Worm (Caenorhabditis elegans) whole organism, L1 larva: ENCODE measurements around the gene C35B1.2.

Experiments
- C16A3.4 ChIP-seq: fragments of 150-350 bp; optimal IDR thresholded peaks from 2 replicates; lab custom pipeline; 2014; ENCODE audit warnings: missing biosample characterization, missing genetic modification characterization
- F16B12.6 ChIP-seq: fragments of 150-350 bp; optimal IDR thresholded peaks from 2 replicates; lab custom pipeline; 2014; ENCODE audit warnings: missing biosample characterization, missing genetic modification characterization
- Y116A8C.19 ChIP-seq: sonication (generic microtip); optimal IDR thresholded peaks from 2 replicates; lab custom pipeline; 2016; ENCODE audit warnings: missing compliant biosample characterization, missing genetic modification characterization, borderline replicate concordance
- aha-1 ChIP-seq: fragments of 150-350 bp; optimal IDR thresholded peaks from 2 replicates; lab custom pipeline; 2014; ENCODE audit warnings: missing biosample characterization, missing genetic modification characterization
- ama-1 ChIP-seq: fragments of 150-350 bp; optimal IDR thresholded peaks from 2 replicates; lab custom pipeline; 2014
- blmp-1 ChIP-seq: fragments of 150-350 bp; optimal IDR thresholded peaks from 2 replicates; lab custom pipeline; 2014; ENCODE audit warnings: missing biosample characterization, missing genetic modification characterization
- ceh-90 ChIP-seq: sonication (generic microtip); optimal IDR thresholded peaks from 2 replicates; lab custom pipeline; 2016; ENCODE audit warnings: missing genetic modification characterization, missing compliant biosample characterization
- efl-1 ChIP-seq, 4 experiments: fragments of 150-350 bp; optimal IDR thresholded peaks in 3 of 4; peaks in 1 of 4; 1 replicate in 1 of 4; 2 replicates in 3 of 4; lab custom pipeline; 2014; ENCODE audit warnings: missing biosample characterization in 2 of 4, missing genetic modification characterization in 2 of 4, missing genetic modification reagents in 2 of 4
- egl-27 ChIP-seq, 2 experiments: fragments of 150-350 bp in 1 of 2; sonication (generic microtip); optimal IDR thresholded peaks; 3 replicates each; lab custom pipeline; 2017 to 2018; ENCODE audit warnings: missing biosample characterization in 2 of 2, missing genetic modification characterization in 2 of 2, missing genetic modification reagents in 2 of 2
- ets-5 ChIP-seq: fragments of 200-800 bp; sonication (Bioruptor generic); IDR thresholded peaks from 2 replicates; pipeline ENCODE4 v1.3.6; 2022; ENCODE audit warnings: missing genetic modification characterization, missing compliant biosample characterization
- fos-1 ChIP-seq: fragments of 150-350 bp; optimal IDR thresholded peaks from 2 replicates; lab custom pipeline; 2014; ENCODE audit warnings: missing biosample characterization, missing genetic modification characterization
- hpl-2 ChIP-seq: fragments of 150-350 bp; optimal IDR thresholded peaks from 2 replicates; lab custom pipeline; 2014; ENCODE audit warnings: missing biosample characterization, missing genetic modification reagents, missing genetic modification characterization
- isw-1 ChIP-seq: fragments of 200-800 bp; sonication (Bioruptor generic); IDR thresholded peaks from 2 replicates; pipeline ENCODE4 v1.3.6; 2022; ENCODE audit warnings: missing genetic modification characterization, missing compliant biosample characterization
- lin-14 ChIP-seq: fragments of 200-800 bp; sonication (Bioruptor generic); optimal IDR thresholded peaks from 2 replicates; lab custom pipeline; 2018; ENCODE audit warnings: mild to moderate bottlenecking, missing genetic modification characterization, moderate library complexity, missing compliant biosample characterization
- lin-15B ChIP-seq: fragments of 150-350 bp; sonication (generic microtip); optimal IDR thresholded peaks from 3 replicates; lab custom pipeline; 2014; ENCODE audit warnings: missing biosample characterization, missing genetic modification characterization
- lin-39 ChIP-seq: fragments of 150-350 bp; optimal IDR thresholded peaks from 2 replicates; lab custom pipeline; 2014; ENCODE audit warnings: missing biosample characterization, missing genetic modification reagents, missing genetic modification characterization
- lsy-2 ChIP-seq, 2 experiments: fragments of 150-350 bp; optimal IDR thresholded peaks; 2 replicates each; lab custom pipeline; 2014; ENCODE audit warnings: missing biosample characterization in 2 of 2, missing genetic modification characterization in 2 of 2
- mab-9 ChIP-seq: fragments of 200-800 bp; sonication (Bioruptor generic); IDR thresholded peaks from 2 replicates; pipeline ENCODE4 v1.3.6; 2022; ENCODE audit warnings: missing genetic modification reagents, missing genetic modification characterization, missing compliant biosample characterization
- mdl-1 ChIP-seq, 2 experiments: fragments of 150-350 bp; optimal IDR thresholded peaks; 2 replicates each; lab custom pipeline; 2014 to 2017; ENCODE audit warnings: missing biosample characterization in 2 of 2, missing genetic modification characterization in 2 of 2, inconsistent platforms in 1 of 2
- mef-2 ChIP-seq: fragments of 150-350 bp; optimal IDR thresholded peaks from 2 replicates; lab custom pipeline; 2014; ENCODE audit warnings: missing biosample characterization, missing genetic modification characterization
- mep-1 ChIP-seq: fragments of 150-350 bp; optimal IDR thresholded peaks from 2 replicates; lab custom pipeline; 2014; ENCODE audit warnings: missing biosample characterization, missing genetic modification characterization
- nhr-11 ChIP-seq: fragments of 150-350 bp; optimal IDR thresholded peaks from 2 replicates; lab custom pipeline; 2014; ENCODE audit warnings: missing biosample characterization, missing genetic modification characterization
- nhr-28 ChIP-seq: fragments of 150-350 bp; optimal IDR thresholded peaks from 2 replicates; lab custom pipeline; 2014; ENCODE audit warnings: missing biosample characterization, missing genetic modification characterization
- nhr-47 ChIP-seq: sonication (generic microtip); optimal IDR thresholded peaks from 2 replicates; lab custom pipeline; 2016; ENCODE audit warnings: mild to moderate bottlenecking, missing genetic modification characterization, moderate library complexity, missing compliant biosample characterization
- nhr-77 ChIP-seq: fragments of 150-350 bp; optimal IDR thresholded peaks from 2 replicates; lab custom pipeline; 2014; ENCODE audit warnings: missing biosample characterization, missing genetic modification characterization
- nhr-85 ChIP-seq: sonication (generic microtip); peaks from one replicate; lab custom pipeline; 2016; ENCODE audit warnings: missing genetic modification characterization, inconsistent platforms, missing compliant biosample characterization
- nhr-90 ChIP-seq: sonication (generic microtip); optimal IDR thresholded peaks from 2 replicates; lab custom pipeline; 2016; ENCODE audit warnings: mild to moderate bottlenecking, missing genetic modification characterization, missing compliant biosample characterization; ENCODE audit not compliant: poor library complexity
- pqm-1 ChIP-seq: sonication (generic microtip); optimal IDR thresholded peaks from 3 replicates; lab custom pipeline; 2017; ENCODE audit warnings: missing biosample characterization, missing genetic modification characterization
- rnt-1 ChIP-seq: sonication (generic microtip); optimal IDR thresholded peaks from 2 replicates; lab custom pipeline; 2016; ENCODE audit warnings: mild to moderate bottlenecking, missing genetic modification characterization, moderate library complexity, missing compliant biosample characterization
- snpc-4 ChIP-seq: fragments of 150-350 bp; optimal IDR thresholded peaks from 2 replicates; lab custom pipeline; 2014; ENCODE audit warnings: missing biosample characterization, missing genetic modification characterization
- sox-4 ChIP-seq: sonication (generic microtip); optimal IDR thresholded peaks from 2 replicates; lab custom pipeline; 2016; ENCODE audit warnings: missing genetic modification characterization, missing compliant biosample characterization
- tbx-2 ChIP-seq: sonication (generic microtip); optimal IDR thresholded peaks from 2 replicates; lab custom pipeline; 2016; ENCODE audit warnings: missing genetic modification characterization, missing compliant biosample characterization
- unc-30 ChIP-seq: sonication (generic microtip); optimal IDR thresholded peaks from 2 replicates; lab custom pipeline; 2017; ENCODE audit warnings: missing biosample characterization, missing genetic modification characterization
- unc-62 ChIP-seq: fragments of 150-350 bp; optimal IDR thresholded peaks from 2 replicates; lab custom pipeline; 2014; ENCODE audit warnings: missing biosample characterization, missing genetic modification reagents, missing genetic modification characterization
- unc-86 ChIP-seq: sonication (generic microtip); optimal IDR thresholded peaks from 2 replicates; lab custom pipeline; 2016; ENCODE audit warnings: missing genetic modification characterization, missing compliant biosample characterization
- unc-98 ChIP-seq: fragments of 200-800 bp; sonication (Bioruptor generic); IDR thresholded peaks from 2 replicates; pipeline ENCODE4 v1.3.6; 2022; ENCODE audit warnings: missing genetic modification characterization, missing compliant biosample characterization
- vab-15 ChIP-seq: sonication (generic microtip); optimal IDR thresholded peaks from 2 replicates; lab custom pipeline; 2017; ENCODE audit warnings: missing genotype, mild to moderate bottlenecking, missing genetic modification characterization, missing compliant biosample characterization
- xbp-1 ChIP-seq: sonication (generic microtip); optimal IDR thresholded peaks from 2 replicates; lab custom pipeline; 2016; ENCODE audit warnings: missing genetic modification characterization, missing compliant biosample characterization
- ztf-11 ChIP-seq, 2 experiments: sonication (generic microtip); optimal IDR thresholded peaks; 2 replicates each; lab custom pipeline; 2016 to 2017; ENCODE audit warnings: missing genetic modification characterization in 2 of 2, missing biosample characterization in 1 of 2, missing compliant biosample characterization in 1 of 2
- ztf-4 ChIP-seq: fragments of 150-350 bp; optimal IDR thresholded peaks from 2 replicates; lab custom pipeline; 2014; ENCODE audit warnings: missing biosample characterization, missing genetic modification characterization

C35B1.2 gene

ce11 chrIV:4042274-4042673 lies 43.7 kb upstream of the C35B1.2 start, which contains the start of gene cdc-73 (continued):
- TF ChIP-seq ztf-11 (tag; optimal IDR thresholded peaks at IDR 0.05; lab: Kevin White, UChicago) (peak in 1 of 2 experiments; percentile 63), lin-39 (tag; lab: Kevin White, UChicago) (no peak), blmp-1 (tag; lab: Kevin White, UChicago) (no peak), Y116A8C.19 (tag; lab: Kevin White, UChicago) (no peak), nhr-47 (peak; percentile 73), unc-86 (peak; percentile 29), sox-4 (tag; lab: Kevin White, UChicago) (peak; percentile 50), nhr-28 (no peak), unc-30 (tag; lab: Kevin White, UChicago) (no peak), snpc-4 (tag; lab: Kevin White, UChicago) (no peak), nhr-85 (peak; percentile 33), mef-2 (tag; lab: Kevin White, UChicago) (no peak), isw-1 (GFP tag; lab: Robert Waterston, UW) (peak; percentile 34), aha-1 (tag; lab: Kevin White, UChicago) (no peak), mep-1 (peak; percentile 64), ets-5 (GFP tag; lab: Robert Waterston, UW) (no peak), lin-15B (tag; lab: Kevin White, UChicago) (peak; percentile 25), xbp-1 (peak; percentile 54), fos-1 (tag; lab: Kevin White, UChicago) (peak; percentile 12), hpl-2 (no peak), unc-98 (GFP tag; lab: Robert Waterston, UW) (0 out of 2 replicates have a peak, but pooled peaks have one; percentile 37), egl-27 (tag; optimal IDR thresholded peaks at IDR 0.05; lab: Kevin White, UChicago) (no peak), lin-14 (GFP tag; lab: Kevin White, UChicago) (no peak), vab-15 (tag; lab: Kevin White, UChicago) (no peak), lsy-2 (tag; optimal IDR thresholded peaks at IDR 0.05; lab: Kevin White, UChicago) (peak; percentile 59 to 60), F16B12.6 (peak; percentile 29), mab-9 (GFP tag; lab: Robert Waterston, UW) (0 out of 2 replicates have a peak, but pooled peaks have one; percentile 21), ceh-90 (tag; lab: Kevin White, UChicago) (peak; percentile 87), nhr-77 (tag; lab: Kevin White, UChicago) (no peak), ztf-4 (tag; lab: Kevin White, UChicago) (no peak), C16A3.4 (tag; lab: Kevin White, UChicago) (peak; percentile 7), pqm-1 (no peak)

DNA sequence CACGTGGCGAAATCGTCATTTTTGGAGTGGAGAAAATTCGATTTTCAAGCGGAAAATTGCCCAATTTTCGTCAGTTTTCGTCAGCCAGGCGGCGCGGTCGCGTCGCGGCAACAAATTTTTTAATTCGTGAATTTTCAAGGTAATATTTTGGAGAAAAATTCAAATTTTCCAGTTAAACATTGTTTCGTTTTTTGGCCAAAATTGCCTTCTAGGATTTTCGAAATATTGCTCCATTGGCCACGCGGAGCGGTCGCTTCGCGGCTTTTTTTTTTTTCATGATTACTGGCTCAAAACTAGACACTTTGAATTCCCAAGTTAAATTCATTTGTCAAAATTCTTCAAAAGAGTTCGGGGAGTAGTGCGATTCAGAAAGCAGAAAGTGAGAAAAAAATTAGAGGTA lies 38.4 kb upstream of the C35B1.2 start:
- TF ChIP-seq mef-2 (tag; lab: Kevin White, UChicago): no peak
- no peak for TF ChIP-seq efl-1 (optimal IDR thresholded peaks at IDR 0.05; lab: Kevin White, UChicago)
- peak in 1 of 2 experiments; percentile 13 for TF ChIP-seq efl-1 (GFP tag; optimal IDR thresholded peaks at IDR 0.05 in 1 of 2; lab: Kevin White, UChicago)
- no peak for TF ChIP-seq tbx-2 (tag; lab: Kevin White, UChicago)
- TF ChIP-seq nhr-11 (tag; lab: Kevin White, UChicago): no peak
- no peak for TF ChIP-seq ama-1
- TF ChIP-seq nhr-85: peak; percentile 3
- TF ChIP-seq mdl-1 (tag; optimal IDR thresholded peaks at IDR 0.05; lab: Kevin White, UChicago): no peak
- no peak for TF ChIP-seq ztf-4 (tag; lab: Kevin White, UChicago)
- TF ChIP-seq lin-14 (GFP tag; lab: Kevin White, UChicago): no peak
- TF ChIP-seq isw-1 (GFP tag; lab: Robert Waterston, UW): no peak
- TF ChIP-seq ets-5 (GFP tag; lab: Robert Waterston, UW): no peak
- no peak for TF ChIP-seq nhr-90 (tag; lab: Kevin White, UChicago)
- no peak for TF ChIP-seq nhr-47
- no peak for TF ChIP-seq unc-62 (GFP tag; lab: Kevin White, UChicago)
- TF ChIP-seq rnt-1: no peak
